Fruit fly (Drosophila melanogaster) whole organism, embryonic: ENCODE results near the gene Cyp303a1.

Experiments used
- ATbp ChIP-seq: fragments of 200-800 bp; sonication (Bioruptor generic); optimal IDR thresholded peaks from 2 replicates; lab custom pipeline; 2017; ENCODE audit warnings: missing biosample characterization, mild to moderate bottlenecking, missing genetic modification characterization, missing genetic modification reagents
- Aef1 ChIP-seq: fragments of 200-800 bp; sonication (Bioruptor generic); IDR thresholded peaks from 3 replicates; pipeline ENCODE4 v1.3.6; 2022; ENCODE audit warnings: missing biosample characterization, missing genetic modification characterization
- CG10209 ChIP-seq: fragments of 200-800 bp; sonication (Bioruptor generic); optimal IDR thresholded peaks from 3 replicates; lab custom pipeline; 2017; ENCODE audit warnings: missing biosample characterization, mild to moderate bottlenecking, missing genetic modification characterization, missing genetic modification reagents
- CG10267 ChIP-seq: fragments of 200-800 bp; sonication (Bioruptor generic); optimal IDR thresholded peaks from 2 replicates; lab custom pipeline; 2018; ENCODE audit warnings: missing biosample characterization, mild to moderate bottlenecking, missing genetic modification characterization, moderate library complexity
- CG11085 ChIP-seq: fragments of 200-800 bp; sonication (Bioruptor generic); IDR thresholded peaks from 2 replicates; pipeline ENCODE4 v1.3.6; 2022; ENCODE audit warnings: missing biosample characterization, missing genetic modification characterization
- CG12104 ChIP-seq: fragments of 200-800 bp; sonication (Bioruptor generic); optimal IDR thresholded peaks from 3 replicates; lab custom pipeline; 2016; ENCODE audit warnings: missing biosample characterization, missing genetic modification characterization
- CG12219 ChIP-seq: fragments of 200-800 bp; sonication (Bioruptor generic); optimal IDR thresholded peaks from 3 replicates; lab custom pipeline; 2018; ENCODE audit warnings: missing biosample characterization, mild to moderate bottlenecking, missing genetic modification characterization
- CG14710 ChIP-seq: fragments of 200-800 bp; sonication (Bioruptor generic); optimal IDR thresholded peaks from 3 replicates; lab custom pipeline; 2019; ENCODE audit warnings: missing biosample characterization, mild to moderate bottlenecking, missing genetic modification characterization, moderate library complexity
- CG16779 ChIP-seq: fragments of 200-800 bp; sonication (Bioruptor generic); IDR thresholded peaks from 2 replicates; pipeline ENCODE4 v1.3.6; 2022; ENCODE audit warnings: missing biosample characterization, missing genetic modification characterization
- CG17802 ChIP-seq: fragments of 200-800 bp; sonication (Bioruptor generic); optimal IDR thresholded peaks from 2 replicates; lab custom pipeline; 2018; ENCODE audit warnings: missing biosample characterization, mild to moderate bottlenecking, missing genetic modification characterization, moderate library complexity
- CG2116 ChIP-seq: fragments of 200-800 bp; sonication (Bioruptor generic); optimal IDR thresholded peaks from 3 replicates; lab custom pipeline; 2018; ENCODE audit warnings: missing biosample characterization, mild to moderate bottlenecking, missing genetic modification characterization
- CG2120 ChIP-seq: fragments of 200-800 bp; sonication (Bioruptor generic); optimal IDR thresholded peaks from 3 replicates; lab custom pipeline; 2016; ENCODE audit warnings: missing biosample characterization, missing genetic modification characterization
- CG32767 ChIP-seq: fragments of 200-800 bp; sonication (Bioruptor generic); IDR thresholded peaks from 2 replicates; pipeline ENCODE4 v1.3.6; 2022; ENCODE audit warnings: missing biosample characterization, missing genetic modification characterization
- CG4617 ChIP-seq: fragments of 200-800 bp; sonication (Bioruptor generic); optimal IDR thresholded peaks from 3 replicates; lab custom pipeline; 2016; ENCODE audit warnings: missing biosample characterization, missing genetic modification characterization, borderline replicate concordance
- CG4707 ChIP-seq: fragments of 200-800 bp; sonication (Bioruptor generic); optimal IDR thresholded peaks from 2 replicates; lab custom pipeline; 2018; ENCODE audit warnings: missing biosample characterization, mild to moderate bottlenecking, missing genetic modification characterization, moderate library complexity
- CG4820 ChIP-seq: fragments of 200-800 bp; sonication (Bioruptor generic); optimal IDR thresholded peaks from 3 replicates; lab custom pipeline; 2016; ENCODE audit warnings: missing biosample characterization, missing genetic modification characterization
- CG5953 ChIP-seq: fragments of 200-800 bp; sonication (Bioruptor generic); IDR thresholded peaks from 2 replicates; pipeline ENCODE4 v1.3.6; 2022; ENCODE audit warnings: missing biosample characterization, missing genetic modification characterization
- CG6654 ChIP-seq: fragments of 200-800 bp; sonication (Bioruptor generic); optimal IDR thresholded peaks from 2 replicates; lab custom pipeline; 2017; ENCODE audit warnings: missing biosample characterization, mild to moderate bottlenecking, missing genetic modification characterization
- CG7786 ChIP-seq: fragments of 200-800 bp; sonication (Bioruptor generic); optimal IDR thresholded peaks from 2 replicates; lab custom pipeline; 2016; ENCODE audit warnings: missing biosample characterization, missing genetic modification characterization
- CG9215 ChIP-seq: fragments of 200-800 bp; sonication (Bioruptor generic); IDR thresholded peaks from 2 replicates; pipeline ENCODE4 v1.3.6; 2022; ENCODE audit warnings: missing biosample characterization, missing genetic modification characterization
- Dad ChIP-seq: fragments of 200-800 bp; sonication (Bioruptor generic); optimal IDR thresholded peaks from 3 replicates; lab custom pipeline; 2016; ENCODE audit warnings: missing biosample characterization, missing genetic modification characterization
- Fer1 ChIP-seq: fragments of 200-800 bp; sonication (Bioruptor generic); optimal IDR thresholded peaks from 2 replicates; lab custom pipeline; 2017; ENCODE audit warnings: missing biosample characterization, mild to moderate bottlenecking, missing genetic modification characterization
- HHEX ChIP-seq: fragments of 200-800 bp; sonication (Bioruptor generic); optimal IDR thresholded peaks from 3 replicates; lab custom pipeline; 2017; ENCODE audit warnings: missing biosample characterization, mild to moderate bottlenecking, missing genetic modification characterization, missing genetic modification reagents
- HLH3B ChIP-seq: fragments of 200-800 bp; sonication (Bioruptor generic); IDR thresholded peaks from 2 replicates; pipeline ENCODE4 v1.3.6; 2022; ENCODE audit warnings: missing biosample characterization, missing genetic modification characterization
- HLHmδ ChIP-seq: fragments of 200-800 bp; sonication (Bioruptor generic); optimal IDR thresholded peaks from 2 replicates; lab custom pipeline; 2018; ENCODE audit warnings: missing biosample characterization, mild to moderate bottlenecking, missing genetic modification characterization, moderate library complexity
- Hr39 ChIP-seq: fragments of >200 bp; optimal IDR thresholded peaks from 2 replicates; lab custom pipeline; 2017
- Hsf ChIP-seq: fragments of 200-800 bp; sonication (Bioruptor generic); optimal IDR thresholded peaks from 3 replicates; lab custom pipeline; 2016; ENCODE audit warnings: missing biosample characterization, missing genetic modification characterization
- Kr ChIP-seq: fragments of 200-800 bp; sonication (Bioruptor generic); optimal IDR thresholded peaks from 2 replicates; lab custom pipeline; 2017; ENCODE audit warnings: missing biosample characterization, mild to moderate bottlenecking, missing genetic modification characterization
- Myb ChIP-seq: fragments of 200-800 bp; sonication (Bioruptor generic); optimal IDR thresholded peaks from 2 replicates; lab custom pipeline; 2016; ENCODE audit warnings: missing biosample characterization, missing genetic modification characterization
- NC2β ChIP-seq: fragments of 200-800 bp; sonication (Bioruptor generic); optimal IDR thresholded peaks from 2 replicates; lab custom pipeline; 2016; ENCODE audit warnings: missing biosample characterization, missing genetic modification characterization
- Nf-YC ChIP-seq: fragments of 200-800 bp; optimal IDR thresholded peaks from 3 replicates; lab custom pipeline; 2019; ENCODE audit warnings: missing biosample characterization, mild to moderate bottlenecking, missing genetic modification characterization, moderate library complexity
- Ssrp ChIP-seq: fragments of 200-800 bp; sonication (Bioruptor generic); optimal IDR thresholded peaks from 2 replicates; lab custom pipeline; 2018; ENCODE audit warnings: missing biosample characterization, mild to moderate bottlenecking, missing genetic modification characterization, moderate library complexity
- Vsx1 ChIP-seq: fragments of 200-800 bp; sonication (Bioruptor generic); optimal IDR thresholded peaks from 2 replicates; lab custom pipeline; 2017; ENCODE audit warnings: missing biosample characterization, mild to moderate bottlenecking, missing genetic modification characterization, missing genetic modification reagents
- bcd ChIP-seq: fragments of 200-800 bp; sonication (Bioruptor generic); optimal IDR thresholded peaks from 2 replicates; lab custom pipeline; 2017; ENCODE audit warnings: missing biosample characterization, mild to moderate bottlenecking, missing genetic modification characterization
- ems ChIP-seq: fragments of 200-800 bp; sonication (Bioruptor generic); optimal IDR thresholded peaks from 3 replicates; lab custom pipeline; 2016; ENCODE audit warnings: missing biosample characterization, missing genetic modification characterization
- en ChIP-seq: fragments of 200-800 bp; sonication (Bioruptor generic); optimal IDR thresholded peaks from 2 replicates; lab custom pipeline; 2016; ENCODE audit warnings: missing biosample characterization, missing genetic modification characterization
- fd64A ChIP-seq: fragments of 200-800 bp; sonication (Bioruptor generic); optimal IDR thresholded peaks from 3 replicates; lab custom pipeline; 2018; ENCODE audit warnings: missing biosample characterization, mild to moderate bottlenecking, missing genetic modification characterization
- gcm ChIP-seq: fragments of 200-800 bp; sonication (Bioruptor generic); optimal IDR thresholded peaks from 2 replicates; lab custom pipeline; 2019; ENCODE audit warnings: missing biosample characterization, mild to moderate bottlenecking, missing genetic modification characterization, moderate library complexity
- gro ChIP-seq: fragments of 200-800 bp; sonication (Bioruptor generic); optimal IDR thresholded peaks from 2 replicates; lab custom pipeline; 2016; ENCODE audit warnings: missing biosample characterization, missing genetic modification characterization
- jing ChIP-seq: fragments of 200-800 bp; sonication (Bioruptor generic); optimal IDR thresholded peaks from 2 replicates; lab custom pipeline; 2018; ENCODE audit warnings: missing biosample characterization, mild to moderate bottlenecking, missing genetic modification characterization
- nerfin-2 ChIP-seq: fragments of 200-800 bp; sonication (Bioruptor generic); IDR thresholded peaks from 2 replicates; pipeline ENCODE4 v1.3.6; 2022; ENCODE audit warnings: missing biosample characterization, missing genetic modification characterization; ENCODE audit not compliant: partially characterized antibody
- oc ChIP-seq: fragments of 200-800 bp; sonication (Bioruptor generic); optimal IDR thresholded peaks from 2 replicates; lab custom pipeline; 2018; ENCODE audit warnings: missing biosample characterization, mild to moderate bottlenecking, missing genetic modification characterization, moderate library complexity
- p53 ChIP-seq: fragments of 200-800 bp; sonication (Bioruptor generic); optimal IDR thresholded peaks from 2 replicates; lab custom pipeline; 2016; ENCODE audit warnings: missing biosample characterization, missing genetic modification characterization
- pum ChIP-seq: fragments of 200-800 bp; sonication (Bioruptor generic); optimal IDR thresholded peaks from 2 replicates; lab custom pipeline; 2016; ENCODE audit warnings: missing biosample characterization, missing genetic modification characterization
- ssp ChIP-seq: fragments of 200-800 bp; sonication (Bioruptor generic); IDR thresholded peaks from 2 replicates; pipeline ENCODE4 v1.3.6; 2022; ENCODE audit warnings: missing biosample characterization, missing genetic modification characterization
- unc-4 ChIP-seq: fragments of 200-800 bp; sonication (Bioruptor generic); IDR thresholded peaks from 2 replicates; pipeline ENCODE4 v1.3.6; 2022; ENCODE audit warnings: missing biosample characterization, missing genetic modification characterization; ENCODE audit not compliant: partially characterized antibody
- vvl ChIP-seq: fragments of 200-800 bp; sonication (Bioruptor generic); IDR thresholded peaks from 2 replicates; pipeline ENCODE4 v1.3.6; 2022; ENCODE audit warnings: missing biosample characterization, missing genetic modification characterization
- zen ChIP-seq: fragments of 200-800 bp; sonication (Bioruptor generic); optimal IDR thresholded peaks from 3 replicates; lab custom pipeline; 2018; ENCODE audit warnings: missing biosample characterization, mild to moderate bottlenecking, missing genetic modification characterization, moderate library complexity
- zfh2 ChIP-seq: fragments of 200-800 bp; sonication (Bioruptor generic); optimal IDR thresholded peaks from 2 replicates; lab custom pipeline; 2016; ENCODE audit warnings: missing biosample characterization, missing genetic modification characterization

Gene Cyp303a1

dm6 chr2L:16325515-16326257 lies 31.7 kb downstream of the Cyp303a1 start, which contains the start of gene cact (continued):
- peak; percentile 75 for TF ChIP-seq jing (GFP tag; lab: Kevin White, UChicago)
- peak; percentile 84 for TF ChIP-seq Nf-YC (tag; lab: Kevin White, UChicago)
- TF ChIP-seq en (GFP tag; lab: Kevin White, UChicago) = peak; percentile 88
- TF ChIP-seq CG4820 = peak; percentile 89
- TF ChIP-seq Ssrp (tag; lab: Kevin White, UChicago) = peak; percentile 91
- peak; percentile 41 for TF ChIP-seq CG4617 (GFP tag; lab: Kevin White, UChicago)
- peak; percentile 94 for TF ChIP-seq zen (tag; lab: Kevin White, UChicago)
- TF ChIP-seq CG5953 (GFP tag; lab: Robert Waterston, UW) = peak; percentile 24; the same call in 1 of the 2 replicates
- peak; percentile 95 for TF ChIP-seq gro (GFP tag; lab: Kevin White, UChicago)
- TF ChIP-seq CG14710 (tag; lab: Kevin White, UChicago) = peak; percentile 96
- TF ChIP-seq CG7786 (GFP tag; lab: Kevin White, UChicago) = peak; percentile 95
- peak; percentile 96 for TF ChIP-seq vvl (GFP tag; lab: Robert Waterston, UW)
- peak; percentile 89 for TF ChIP-seq HLH3B
- TF ChIP-seq unc-4 = peak; percentile 63
- TF ChIP-seq zfh2 (GFP tag; lab: Kevin White, UChicago) = peak; percentile 96
- TF ChIP-seq CG10267 (tag; lab: Kevin White, UChicago) = peak; percentile 90
- TF ChIP-seq CG32767 (GFP tag; lab: Robert Waterston, UW) = peak; percentile 87
- peak; percentile 95 for TF ChIP-seq Hsf
- peak; percentile 78 for TF ChIP-seq CG6654 (GFP tag; lab: Kevin White, UChicago)
- TF ChIP-seq Hr39 (lab: Kevin White, UChicago) = no peak
- TF ChIP-seq Aef1 (GFP tag; lab: Robert Waterston, UW) = peak; percentile 95
- peak; percentile 75 for TF ChIP-seq CG12219 (GFP tag; lab: Kevin White, UChicago)
- TF ChIP-seq gcm (GFP tag; lab: Kevin White, UChicago) = peak; percentile 89
- TF ChIP-seq HLHmδ (GFP tag; lab: Kevin White, UChicago) = peak; percentile 72
- peak; percentile 91 for TF ChIP-seq CG10209 (GFP tag; lab: Kevin White, UChicago)
- no peak for TF ChIP-seq nerfin-2
- peak; percentile 98 for TF ChIP-seq CG2120 (GFP tag; lab: Kevin White, UChicago)
- TF ChIP-seq bcd = peak; percentile 92
- peak; percentile 68; the same call in 1 of the 2 replicates for TF ChIP-seq CG16779 (GFP tag; lab: Robert Waterston, UW)
- no peak for TF ChIP-seq Kr (GFP tag; lab: Kevin White, UChicago)
- peak; percentile 91 for TF ChIP-seq oc
- TF ChIP-seq NC2β (GFP tag; lab: Kevin White, UChicago) = peak; percentile 95
- TF ChIP-seq Vsx1 = peak; percentile 79
- TF ChIP-seq Fer1 = peak; percentile 93
- peak; percentile 70 for TF ChIP-seq ATbp (GFP tag; lab: Kevin White, UChicago)
- peak; percentile 91 for TF ChIP-seq CG12104 (GFP tag; lab: Kevin White, UChicago)
- TF ChIP-seq CG4707 (GFP tag; lab: Kevin White, UChicago) = no peak
- TF ChIP-seq CG9215 (GFP tag; lab: Robert Waterston, UW) = peak; percentile 85
- peak; percentile 90 for TF ChIP-seq ems
- peak; percentile 100 for TF ChIP-seq CG17802 (tag; lab: Kevin White, UChicago)
- TF ChIP-seq pum = peak; percentile 96
- peak; percentile 83 for TF ChIP-seq p53
- TF ChIP-seq CG2116 (GFP tag; lab: Kevin White, UChicago) = peak; percentile 84
- TF ChIP-seq ssp (GFP tag; lab: Robert Waterston, UW) = peak; percentile 94
- peak; percentile 71 for TF ChIP-seq CG11085 (GFP tag; lab: Robert Waterston, UW)
- TF ChIP-seq fd64A (GFP tag; lab: Kevin White, UChicago) = no peak
- peak; percentile 82 for TF ChIP-seq Myb
- TF ChIP-seq Dad (GFP tag; lab: Kevin White, UChicago) = peak; percentile 91
- TF ChIP-seq HHEX (GFP tag; lab: Kevin White, UChicago) = peak; percentile 89
